5 fruit fly cellular contexts compared by ENCODE assay signal in the genomic region with DNA sequence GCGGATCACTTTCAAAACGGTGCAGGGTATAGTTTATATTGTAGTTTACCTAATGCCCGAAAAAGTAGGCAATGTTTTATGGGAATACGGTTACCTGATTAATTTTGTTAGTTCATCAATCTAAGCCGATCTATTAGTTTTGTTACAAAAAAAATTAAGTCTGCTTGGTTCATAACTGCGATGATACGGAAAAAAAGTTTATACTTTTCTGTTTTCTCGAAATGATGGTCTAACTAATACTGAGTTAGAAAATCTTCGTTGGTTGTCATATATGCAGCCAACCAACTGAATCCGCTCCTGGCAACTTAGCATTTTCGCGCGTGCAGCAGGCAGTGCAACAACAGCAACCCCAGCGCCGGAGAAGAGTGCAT.
TF ChIP-seq lines count a peak whose summit lies in the region.

No protein-coding gene starts in this region.

- TF ChIP-seq CTCF in whole organism, embryonic (GFP tag; optimal IDR thresholded peaks at IDR 0.05; lab: Kevin White, UChicago): no peak

TF ChIP-seq in whole organism, adult, 20 proteins besides CTCF, POLR2A, EP300 and RAD21:
- TF ChIP-seq Mnt (GFP tag; optimal IDR thresholded peaks at IDR 0.05; lab: Kevin White, UChicago) (no peak), Clk (GFP tag; optimal IDR thresholded peaks at IDR 0.05; lab: Kevin White, UChicago) (no peak), CG7101 (tag; optimal IDR thresholded peaks at IDR 0.05; lab: Kevin White, UChicago) (no peak), pad (GFP tag; optimal IDR thresholded peaks at IDR 0.05; lab: Kevin White, UChicago) (peak; percentile 24), Hr96 (GFP tag; optimal IDR thresholded peaks at IDR 0.05; lab: Kevin White, UChicago) (peak; percentile 52), CG1620 (GFP tag; optimal IDR thresholded peaks at IDR 0.05; lab: Kevin White, UChicago) (no peak), toe (GFP tag; optimal IDR thresholded peaks at IDR 0.05; lab: Kevin White, UChicago) (peak; percentile 6), tj (GFP tag; optimal IDR thresholded peaks at IDR 0.05; lab: Kevin White, UChicago) (no peak), ovo (GFP tag; optimal IDR thresholded peaks at IDR 0.05; lab: Kevin White, UChicago) (no peak), CG14711 (tag; optimal IDR thresholded peaks at IDR 0.05; lab: Kevin White, UChicago) (no peak)

TF ChIP-seq in whole organism, embryonic, 481 proteins besides CTCF, POLR2A, EP300 and RAD21:
- TF ChIP-seq nom (GFP tag; optimal IDR thresholded peaks at IDR 0.05; lab: Kevin White, UChicago) (peak; percentile 91), Drgx (GFP tag; IDR thresholded peaks at IDR 0.05; lab: Robert Waterston, UW) (peak; percentile 83), CG17385 (GFP tag; optimal IDR thresholded peaks at IDR 0.05; lab: Kevin White, UChicago) (no peak), CG8478 (optimal IDR thresholded peaks at IDR 0.05; lab: Kevin White, UChicago) (no peak), bsh (GFP tag; optimal IDR thresholded peaks at IDR 0.05; lab: Kevin White, UChicago) (peak in 1 of 2 experiments; percentile 90), nmo (GFP tag; optimal IDR thresholded peaks at IDR 0.05; lab: Kevin White, UChicago) (peak; percentile 7), al (GFP tag; IDR thresholded peaks at IDR 0.05; lab: Robert Waterston, UW) (no peak)

TF ChIP-seq in whole organism, prepupa, 60 proteins besides CTCF, POLR2A, EP300 and RAD21 (continues in another document):
- TF ChIP-seq fd59A (GFP tag; optimal IDR thresholded peaks at IDR 0.05; lab: Kevin White, UChicago): peak; percentile 98
- peak; percentile 95 to 97 for TF ChIP-seq ss (GFP tag; optimal IDR thresholded peaks at IDR 0.05; lab: Kevin White, UChicago)
- TF ChIP-seq Eip78C (GFP tag; lab: Kevin White, UChicago): peak; percentile 99
- peak; percentile 94 for TF ChIP-seq CG8632 (GFP tag; optimal IDR thresholded peaks at IDR 0.05; lab: Kevin White, UChicago)
- TF ChIP-seq CG4318 (GFP tag; optimal IDR thresholded peaks at IDR 0.05; lab: Kevin White, UChicago): peak; percentile 97
- peak; percentile 97 for TF ChIP-seq topi (GFP tag; optimal IDR thresholded peaks at IDR 0.05; lab: Kevin White, UChicago)
- peak; percentile 86 for TF ChIP-seq Eip75B (GFP tag; optimal IDR thresholded peaks at IDR 0.05; lab: Kevin White, UChicago)
- peak; percentile 88 to 96 for TF ChIP-seq salr (GFP tag; optimal IDR thresholded peaks at IDR 0.05; lab: Kevin White, UChicago)
- TF ChIP-seq CG6854 (GFP tag; optimal IDR thresholded peaks at IDR 0.05; lab: Kevin White, UChicago): peak; percentile 88
- TF ChIP-seq CG11902 (GFP tag; optimal IDR thresholded peaks at IDR 0.05; lab: Kevin White, UChicago): peak; percentile 99
- peak; percentile 97 for TF ChIP-seq Hr4 (GFP tag; optimal IDR thresholded peaks at IDR 0.05; lab: Kevin White, UChicago)
- peak; percentile 96 for TF ChIP-seq dac (GFP tag; optimal IDR thresholded peaks at IDR 0.05; lab: Kevin White, UChicago)
- peak; percentile 97 for TF ChIP-seq spab (GFP tag; optimal IDR thresholded peaks at IDR 0.05; lab: Kevin White, UChicago)
- peak; percentile 98 for TF ChIP-seq CG32006 (GFP tag; optimal IDR thresholded peaks at IDR 0.05; lab: Kevin White, UChicago)
- TF ChIP-seq Hr39 (GFP tag; optimal IDR thresholded peaks at IDR 0.05; lab: Kevin White, UChicago): peak; percentile 97
- peak; percentile 97 for TF ChIP-seq Ets21C (GFP tag; optimal IDR thresholded peaks at IDR 0.05; lab: Kevin White, UChicago)
- TF ChIP-seq CG6808 (GFP tag; optimal IDR thresholded peaks at IDR 0.05; lab: Kevin White, UChicago): peak; percentile 98
- TF ChIP-seq CG34406 (GFP tag; optimal IDR thresholded peaks at IDR 0.05; lab: Kevin White, UChicago): peak; percentile 89
- peak; percentile 97 for TF ChIP-seq Met (GFP tag; optimal IDR thresholded peaks at IDR 0.05; lab: Kevin White, UChicago)
- peak; percentile 91 for TF ChIP-seq dsx (GFP tag; optimal IDR thresholded peaks at IDR 0.05; lab: Kevin White, UChicago; ENCODE audit: poor library complexity, severe bottlenecking)
- peak; percentile 81 for TF ChIP-seq CG11294 (GFP tag; IDR thresholded peaks at IDR 0.05; lab: Robert Waterston, UW)
- TF ChIP-seq fd85E (GFP tag; optimal IDR thresholded peaks at IDR 0.05; lab: Kevin White, UChicago): peak; percentile 81
- TF ChIP-seq Lpt (GFP tag; optimal IDR thresholded peaks at IDR 0.05; lab: Kevin White, UChicago): peak; percentile 93

TF ChIP-seq in whole organism, pupa, 21 proteins besides CTCF, POLR2A, EP300 and RAD21:
- TF ChIP-seq Ets98B (GFP tag; IDR thresholded peaks at IDR 0.05; lab: Robert Waterston, UW): peak; percentile 74
- peak; percentile 57; the same call in 1 of the 2 replicates for TF ChIP-seq CG12605 (GFP tag; IDR thresholded peaks at IDR 0.05; lab: Robert Waterston, UW)
- TF ChIP-seq CG15710 (tag; optimal IDR thresholded peaks at IDR 0.05; lab: Kevin White, UChicago): peak; percentile 96
- TF ChIP-seq gl (tag; optimal IDR thresholded peaks at IDR 0.05; lab: Kevin White, UChicago): peak; percentile 76
- peak; percentile 98 for TF ChIP-seq CG8159 (tag; optimal IDR thresholded peaks at IDR 0.05; lab: Kevin White, UChicago)
- peak; percentile 93 for TF ChIP-seq CG34367 (tag; optimal IDR thresholded peaks at IDR 0.05; lab: Kevin White, UChicago)
- TF ChIP-seq EcR (GFP tag; optimal IDR thresholded peaks at IDR 0.05; lab: Kevin White, UChicago): no peak
- TF ChIP-seq CG10348 (GFP tag; IDR thresholded peaks at IDR 0.05; lab: Robert Waterston, UW): peak; percentile 79
- peak; percentile 88 for TF ChIP-seq Pif1B (GFP tag; optimal IDR thresholded peaks at IDR 0.05; lab: Kevin White, UChicago)
- peak; percentile 94 for TF ChIP-seq CG17806 (tag; optimal IDR thresholded peaks at IDR 0.05; lab: Kevin White, UChicago)
- peak; percentile 98 for TF ChIP-seq CG14655 (GFP tag; optimal IDR thresholded peaks at IDR 0.05; lab: Kevin White, UChicago)
- peak; percentile 79 for TF ChIP-seq rn (GFP tag; IDR thresholded peaks at IDR 0.05; lab: Robert Waterston, UW)
- peak; percentile 96 for TF ChIP-seq Snoo (tag; optimal IDR thresholded peaks at IDR 0.05; lab: Kevin White, UChicago)
- peak; percentile 98 for TF ChIP-seq CG9948 (tag; optimal IDR thresholded peaks at IDR 0.05; lab: Kevin White, UChicago)
- TF ChIP-seq CG13204 (GFP tag; optimal IDR thresholded peaks at IDR 0.05; lab: Kevin White, UChicago): peak; percentile 78
- TF ChIP-seq D1 (tag; optimal IDR thresholded peaks at IDR 0.05; lab: Kevin White, UChicago): peak; percentile 92
- peak; percentile 82 for TF ChIP-seq CG4496 (GFP tag; IDR thresholded peaks at IDR 0.05; lab: Robert Waterston, UW)
- TF ChIP-seq Pif1A (GFP tag; optimal IDR thresholded peaks at IDR 0.05; lab: Kevin White, UChicago): peak; percentile 93
- TF ChIP-seq CG32121 (GFP tag; IDR thresholded peaks at IDR 0.05; lab: Robert Waterston, UW): peak; percentile 86
- peak; percentile 96 for TF ChIP-seq CG8301 (tag; optimal IDR thresholded peaks at IDR 0.05; lab: Kevin White, UChicago)
- TF ChIP-seq fd96Ca (GFP tag; IDR thresholded peaks at IDR 0.05; lab: Robert Waterston, UW): peak; percentile 83; the same call in 2 of the 3 replicates

TF ChIP-seq in whole organism, wandering third instar larva, 38 proteins besides CTCF, POLR2A, EP300 and RAD21 (continues in another document):
- TF ChIP-seq CG32264 (GFP tag; optimal IDR thresholded peaks at IDR 0.05; lab: Kevin White, UChicago): peak; percentile 54
- no peak for TF ChIP-seq Hr83 (GFP tag; optimal IDR thresholded peaks at IDR 0.05; lab: Kevin White, UChicago; ENCODE audit: poor library complexity, severe bottlenecking)
- peak; percentile 95 for TF ChIP-seq CG9705 (GFP tag; optimal IDR thresholded peaks at IDR 0.05; lab: Kevin White, UChicago)
- TF ChIP-seq br (GFP tag; optimal IDR thresholded peaks at IDR 0.05; lab: Kevin White, UChicago): peak; percentile 90
- peak; percentile 94 for TF ChIP-seq woc (GFP tag; optimal IDR thresholded peaks at IDR 0.05; lab: Kevin White, UChicago)
- TF ChIP-seq Myc (optimal IDR thresholded peaks at IDR 0.05; lab: Kevin White, UChicago): no peak
- TF ChIP-seq Jra (GFP tag; optimal IDR thresholded peaks at IDR 0.05; lab: Kevin White, UChicago): peak; percentile 78
- TF ChIP-seq sv (GFP tag; optimal IDR thresholded peaks at IDR 0.05; lab: Kevin White, UChicago): no peak
- TF ChIP-seq lola (GFP tag; optimal IDR thresholded peaks at IDR 0.05; lab: Kevin White, UChicago): no peak
- TF ChIP-seq h (GFP tag; optimal IDR thresholded peaks at IDR 0.05; lab: Kevin White, UChicago): peak; percentile 93
- peak; percentile 97 for TF ChIP-seq fru (GFP tag; optimal IDR thresholded peaks at IDR 0.05; lab: Kevin White, UChicago)
- TF ChIP-seq OdsH (GFP tag; optimal IDR thresholded peaks at IDR 0.05; lab: Kevin White, UChicago): peak; percentile 88
- TF ChIP-seq dmrt93B (GFP tag; optimal IDR thresholded peaks at IDR 0.05; lab: Kevin White, UChicago): peak; percentile 98
- no peak for TF ChIP-seq Dif (GFP tag; optimal IDR thresholded peaks at IDR 0.05; lab: Kevin White, UChicago; ENCODE audit: partially characterized antibody)
- TF ChIP-seq Rel (GFP tag; optimal IDR thresholded peaks at IDR 0.05; lab: Kevin White, UChicago): no peak
- peak; percentile 60 for TF ChIP-seq Rel (tag; optimal IDR thresholded peaks at IDR 0.05; lab: Kevin White, UChicago)
- peak; percentile 74 for TF ChIP-seq psq (GFP tag; optimal IDR thresholded peaks at IDR 0.05; lab: Kevin White, UChicago)
- peak; percentile 11 to 94 for TF ChIP-seq foxo (GFP tag; optimal IDR thresholded peaks at IDR 0.05; lab: Kevin White, UChicago)
- TF ChIP-seq Sp1 (GFP tag; optimal IDR thresholded peaks at IDR 0.05; lab: Kevin White, UChicago): peak; percentile 95
- peak; percentile 8 for TF ChIP-seq jim (GFP tag; optimal IDR thresholded peaks at IDR 0.05; lab: Kevin White, UChicago)
- TF ChIP-seq dl (GFP tag; optimal IDR thresholded peaks at IDR 0.05; lab: Kevin White, UChicago; ENCODE audit: insufficient read depth in 1 of 2, partially characterized antibody in 2 of 2): no peak
- no peak for TF ChIP-seq CrebA (GFP tag; optimal IDR thresholded peaks at IDR 0.05; lab: Kevin White, UChicago; ENCODE audit: borderline replicate concordance)
- TF ChIP-seq Abd-B (GFP tag; optimal IDR thresholded peaks at IDR 0.05; lab: Kevin White, UChicago): no peak
- no peak for TF ChIP-seq sage (GFP tag; optimal IDR thresholded peaks at IDR 0.05; lab: Kevin White, UChicago)
- no peak for TF ChIP-seq pan (optimal IDR thresholded peaks at IDR 0.05; lab: Kevin White, UChicago)
- peak; percentile 9 for TF ChIP-seq brk (GFP tag; optimal IDR thresholded peaks at IDR 0.05; lab: Kevin White, UChicago)
- TF ChIP-seq N (GFP tag; optimal IDR thresholded peaks at IDR 0.05; lab: Kevin White, UChicago): no peak
- peak; percentile 96 for TF ChIP-seq HLH106 (tag; optimal IDR thresholded peaks at IDR 0.05; lab: Kevin White, UChicago)
- peak; percentile 49 for TF ChIP-seq Mio (GFP tag; optimal IDR thresholded peaks at IDR 0.05; lab: Kevin White, UChicago)
- no peak for TF ChIP-seq GATAd (GFP tag; optimal IDR thresholded peaks at IDR 0.05; lab: Kevin White, UChicago)
- TF ChIP-seq rgr (GFP tag; optimal IDR thresholded peaks at IDR 0.05; lab: Kevin White, UChicago): peak; percentile 85
- peak; percentile 85 for TF ChIP-seq Dfd (GFP tag; optimal IDR thresholded peaks at IDR 0.05; lab: Kevin White, UChicago)
